Fruit fly (Drosophila melanogaster): ENCODE results near the gene yl.

The yl gene

dm6 chrX:14215834-14216233 lies 22.8 kb downstream of the yl start:
- TF ChIP-seq gl (tag; optimal IDR thresholded peaks at IDR 0.05) (no peak), CG9948 (tag; optimal IDR thresholded peaks at IDR 0.05) (no peak), EcR (GFP tag; optimal IDR thresholded peaks at IDR 0.05) (no peak), CG4496 (GFP tag; IDR thresholded peaks at IDR 0.05) (0 out of 3 replicates have a peak, but pooled peaks have one; percentile 21), fd96Ca (GFP tag; IDR thresholded peaks at IDR 0.05) (no peak; the same call in 2 of the 3 replicates), CG8159 (tag; optimal IDR thresholded peaks at IDR 0.05) (no peak), CG15710 (tag; optimal IDR thresholded peaks at IDR 0.05) (peak; percentile 6), CG17806 (tag; optimal IDR thresholded peaks at IDR 0.05) (no peak), CG34367 (tag; optimal IDR thresholded peaks at IDR 0.05) (no peak), Ets98B (GFP tag; IDR thresholded peaks at IDR 0.05) (peak; percentile 31; the same call in 1 of the 2 replicates), CG13204 (GFP tag; optimal IDR thresholded peaks at IDR 0.05) (no peak), D1 (tag; optimal IDR thresholded peaks at IDR 0.05) (no peak), CG14655 (GFP tag; optimal IDR thresholded peaks at IDR 0.05) (peak; percentile 43), CG8301 (tag; optimal IDR thresholded peaks at IDR 0.05) (peak; percentile 31), Snoo (tag; optimal IDR thresholded peaks at IDR 0.05) (no peak), CG32121 (GFP tag; IDR thresholded peaks at IDR 0.05) (peak; percentile 51), CG12605 (GFP tag; IDR thresholded peaks at IDR 0.05) (peak; percentile 27; the same call in 1 of the 2 replicates), rn (GFP tag; IDR thresholded peaks at IDR 0.05) (no peak), Pif1B (GFP tag; optimal IDR thresholded peaks at IDR 0.05) (no peak)

- TF ChIP-seq CG4496 (GFP tag; IDR thresholded peaks at IDR 0.05): 0 out of 3 replicates have a peak, but pooled peaks have one; percentile 7
- peak; percentile 16 for TF ChIP-seq CG8301 (tag; optimal IDR thresholded peaks at IDR 0.05)
- no peak for TF ChIP-seq Pif1B (GFP tag; optimal IDR thresholded peaks at IDR 0.05)
- TF ChIP-seq CG34367 (tag; optimal IDR thresholded peaks at IDR 0.05): no peak
- no peak for TF ChIP-seq EcR (GFP tag; optimal IDR thresholded peaks at IDR 0.05)
Measured at dm6 chrX:14216844-14217243, 23.8 kb downstream of the yl start.

DNA sequence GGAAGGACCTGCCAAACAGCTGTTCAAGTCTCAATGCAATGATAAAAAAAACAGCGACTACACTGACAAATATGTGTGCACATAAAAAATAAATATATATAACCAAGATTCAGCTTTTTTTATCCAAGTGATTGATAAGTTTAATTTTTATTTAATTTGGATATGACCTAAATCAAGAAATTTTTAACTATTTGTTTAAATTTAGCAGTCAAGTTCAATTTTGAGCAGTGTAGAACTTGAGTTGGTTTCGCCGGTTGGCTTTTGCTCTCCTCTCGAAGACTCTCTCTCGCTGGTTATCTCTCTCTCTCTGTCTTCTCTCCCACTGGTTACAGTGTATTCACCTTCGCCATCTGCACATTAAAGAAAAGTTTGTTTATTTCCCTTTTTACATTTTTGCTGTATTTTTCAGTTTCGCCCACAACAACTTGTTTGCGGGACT lies 25.1 kb downstream of the yl start:
- TF ChIP-seq EcR (GFP tag; optimal IDR thresholded peaks at IDR 0.05) (peak; percentile 93), CG34367 (tag; optimal IDR thresholded peaks at IDR 0.05) (peak; percentile 97), gl (tag; optimal IDR thresholded peaks at IDR 0.05) (peak; percentile 92), CG32121 (GFP tag; IDR thresholded peaks at IDR 0.05) (peak; percentile 95), Pif1B (GFP tag; optimal IDR thresholded peaks at IDR 0.05) (peak; percentile 91), CG10348 (GFP tag; IDR thresholded peaks at IDR 0.05) (peak; percentile 59; the same call in 1 of the 2 replicates), rn (GFP tag; IDR thresholded peaks at IDR 0.05) (peak; percentile 92), CG8159 (tag; optimal IDR thresholded peaks at IDR 0.05) (peak; percentile 98), CG8301 (tag; optimal IDR thresholded peaks at IDR 0.05) (peak; percentile 93), Snoo (tag; optimal IDR thresholded peaks at IDR 0.05) (peak; percentile 97), CG14655 (GFP tag; optimal IDR thresholded peaks at IDR 0.05) (peak; percentile 95), Ets98B (GFP tag; IDR thresholded peaks at IDR 0.05) (peak; percentile 94), CG13204 (GFP tag; optimal IDR thresholded peaks at IDR 0.05) (peak; percentile 93), fd96Ca (GFP tag; IDR thresholded peaks at IDR 0.05) (peak; percentile 86), D1 (tag; optimal IDR thresholded peaks at IDR 0.05) (peak; percentile 95), Pif1A (GFP tag; optimal IDR thresholded peaks at IDR 0.05) (peak; percentile 94), CG12605 (GFP tag; IDR thresholded peaks at IDR 0.05) (peak; percentile 96), CG4496 (GFP tag; IDR thresholded peaks at IDR 0.05) (peak; percentile 97), CG9948 (tag; optimal IDR thresholded peaks at IDR 0.05) (peak; percentile 97), CG17806 (tag; optimal IDR thresholded peaks at IDR 0.05) (peak; percentile 98), CG15710 (tag; optimal IDR thresholded peaks at IDR 0.05) (peak; percentile 98)

- TF ChIP-seq CG4496 (GFP tag; IDR thresholded peaks at IDR 0.05): no peak
- TF ChIP-seq fd96Ca (GFP tag; IDR thresholded peaks at IDR 0.05): no peak
- TF ChIP-seq CG12605 (GFP tag; IDR thresholded peaks at IDR 0.05): no peak
- TF ChIP-seq CG17806 (tag; optimal IDR thresholded peaks at IDR 0.05): no peak
- peak; percentile 7 for TF ChIP-seq CG13204 (GFP tag; optimal IDR thresholded peaks at IDR 0.05)
- no peak for TF ChIP-seq CG8301 (tag; optimal IDR thresholded peaks at IDR 0.05)
- no peak for TF ChIP-seq CG34367 (tag; optimal IDR thresholded peaks at IDR 0.05)
- TF ChIP-seq CG9948 (tag; optimal IDR thresholded peaks at IDR 0.05): no peak
Measured at dm6 chrX:14221182-14221581, 28.2 kb downstream of the yl start.

dm6 chrX:14221995-14222394 lies 29.0 kb downstream of the yl start:
- TF ChIP-seq EcR (GFP tag; optimal IDR thresholded peaks at IDR 0.05) (no peak), gl (tag; optimal IDR thresholded peaks at IDR 0.05) (no peak), Snoo (tag; optimal IDR thresholded peaks at IDR 0.05) (no peak), Pif1A (GFP tag; optimal IDR thresholded peaks at IDR 0.05) (no peak), CG32121 (GFP tag; IDR thresholded peaks at IDR 0.05) (no peak), Pif1B (GFP tag; optimal IDR thresholded peaks at IDR 0.05) (no peak), rn (GFP tag; IDR thresholded peaks at IDR 0.05) (no peak), CG10348 (GFP tag; IDR thresholded peaks at IDR 0.05) (no peak), CG12605 (GFP tag; IDR thresholded peaks at IDR 0.05) (no peak), fd96Ca (GFP tag; IDR thresholded peaks at IDR 0.05) (no peak), CG15710 (tag; optimal IDR thresholded peaks at IDR 0.05) (no peak), CG13204 (GFP tag; optimal IDR thresholded peaks at IDR 0.05) (no peak), CG9948 (tag; optimal IDR thresholded peaks at IDR 0.05) (no peak), CG34367 (tag; optimal IDR thresholded peaks at IDR 0.05) (no peak)

DNA sequence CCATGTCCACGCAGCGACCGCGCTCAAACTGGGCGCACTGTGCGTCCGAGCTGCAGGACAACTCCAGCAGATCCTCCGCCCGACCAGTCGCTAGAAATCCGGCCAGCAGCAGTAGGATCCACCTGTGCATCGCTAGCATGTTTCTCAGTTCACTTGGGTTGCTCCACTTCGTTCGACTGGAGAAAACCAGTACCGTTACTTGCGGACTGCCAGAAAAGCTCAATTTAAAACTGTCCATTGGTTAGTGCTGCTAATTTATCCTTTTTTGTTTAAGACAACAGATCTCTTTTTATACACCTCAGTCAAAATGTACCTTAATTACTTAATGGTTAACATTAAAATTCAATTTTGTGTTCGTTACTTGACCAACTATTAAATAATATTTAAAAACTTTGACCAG lies 32.7 kb downstream of the yl start, which contains the start of gene CG11674:
CG11674 (minus strand) TSS at position 215 of the 400 bp plus-strand sequence.
- no peak for TF ChIP-seq CG14655 (GFP tag; optimal IDR thresholded peaks at IDR 0.05)
- no peak for TF ChIP-seq CG8301 (tag; optimal IDR thresholded peaks at IDR 0.05)
- TF ChIP-seq Pif1A (GFP tag; optimal IDR thresholded peaks at IDR 0.05): no peak
- TF ChIP-seq Snoo (tag; optimal IDR thresholded peaks at IDR 0.05): no peak
